Fruit fly (Drosophila melanogaster) whole organism, embryonic: Measurements from ENCODE around the gene CG31760.
A peak's percentile ranks its signal among the peaks of the same experiment; 100 is the strongest.

Experiments
- Adf1 ChIP-seq: fragments of 200-800 bp; sonication (Bioruptor generic); IDR thresholded peaks from 2 replicates; pipeline ENCODE4 v1.3.6; 2022; ENCODE audit warnings: missing biosample characterization, missing genetic modification characterization
- CG10267 ChIP-seq: fragments of 200-800 bp; sonication (Bioruptor generic); optimal IDR thresholded peaks from 2 replicates; lab custom pipeline; 2018; ENCODE audit warnings: missing biosample characterization, mild to moderate bottlenecking, missing genetic modification characterization, moderate library complexity
- CG10462 ChIP-seq: fragments of 200-800 bp; sonication (Bioruptor generic); optimal IDR thresholded peaks from 2 replicates; lab custom pipeline; 2016; ENCODE audit warnings: missing biosample characterization, missing genetic modification characterization
- CG11093 ChIP-seq: fragments of 200-800 bp; sonication (Bioruptor generic); IDR thresholded peaks from 3 replicates; pipeline ENCODE4 v1.3.6; 2022; ENCODE audit warnings: missing biosample characterization, missing genetic modification characterization
- CG11723 ChIP-seq: fragments of 200-800 bp; sonication (Bioruptor generic); optimal IDR thresholded peaks from 2 replicates; lab custom pipeline; 2017; ENCODE audit warnings: missing biosample characterization, mild to moderate bottlenecking, missing genetic modification characterization
- CG12391 ChIP-seq: fragments of 200-800 bp; sonication (Bioruptor generic); optimal IDR thresholded peaks from 3 replicates; lab custom pipeline; 2018; ENCODE audit warnings: missing biosample characterization, mild to moderate bottlenecking, missing genetic modification characterization, moderate library complexity
- CG13123 ChIP-seq: fragments of 200-800 bp; sonication (Bioruptor generic); optimal IDR thresholded peaks from 2 replicates; lab custom pipeline; 2016; ENCODE audit warnings: missing biosample characterization, missing genetic modification characterization
- CG13296 ChIP-seq: fragments of 200-800 bp; sonication (Bioruptor generic); optimal IDR thresholded peaks from 3 replicates; lab custom pipeline; 2018; ENCODE audit warnings: missing biosample characterization, mild to moderate bottlenecking, missing genetic modification characterization
- CG14710 ChIP-seq: fragments of 200-800 bp; sonication (Bioruptor generic); optimal IDR thresholded peaks from 3 replicates; lab custom pipeline; 2019; ENCODE audit warnings: missing biosample characterization, mild to moderate bottlenecking, missing genetic modification characterization, moderate library complexity
- CG1603 ChIP-seq: fragments of 200-800 bp; sonication (Bioruptor generic); optimal IDR thresholded peaks from 2 replicates; lab custom pipeline; 2019; ENCODE audit warnings: missing biosample characterization, mild to moderate bottlenecking, missing genetic modification characterization, moderate library complexity
- CG17359 ChIP-seq: fragments of 200-800 bp; sonication (Bioruptor generic); optimal IDR thresholded peaks from 3 replicates; lab custom pipeline; 2018; ENCODE audit warnings: missing biosample characterization, mild to moderate bottlenecking, missing genetic modification characterization, moderate library complexity
- CG17829 ChIP-seq: fragments of 200-800 bp; optimal IDR thresholded peaks from 2 replicates; lab custom pipeline; 2019; ENCODE audit warnings: missing biosample characterization, mild to moderate bottlenecking, missing genetic modification characterization, moderate library complexity
- CG1832 ChIP-seq: fragments of 200-800 bp; sonication (Bioruptor generic); optimal IDR thresholded peaks from 2 replicates; lab custom pipeline; 2017; ENCODE audit warnings: missing biosample characterization, mild to moderate bottlenecking, missing genetic modification characterization, inconsistent platforms
- CG33557 ChIP-seq: fragments of 200-800 bp; sonication (Bioruptor generic); optimal IDR thresholded peaks from 2 replicates; lab custom pipeline; 2019; ENCODE audit warnings: missing biosample characterization, mild to moderate bottlenecking, missing genetic modification characterization, moderate library complexity
- CG3838 ChIP-seq: fragments of 200-800 bp; sonication (Bioruptor generic); optimal IDR thresholded peaks from 3 replicates; lab custom pipeline; 2016; ENCODE audit warnings: missing biosample characterization, missing genetic modification characterization
- CG4617 ChIP-seq: fragments of 200-800 bp; sonication (Bioruptor generic); optimal IDR thresholded peaks from 3 replicates; lab custom pipeline; 2016; ENCODE audit warnings: missing biosample characterization, missing genetic modification characterization, borderline replicate concordance
- CG7786 ChIP-seq: fragments of 200-800 bp; sonication (Bioruptor generic); optimal IDR thresholded peaks from 2 replicates; lab custom pipeline; 2016; ENCODE audit warnings: missing biosample characterization, missing genetic modification characterization
- CG7987 ChIP-seq: fragments of 200-800 bp; sonication (Bioruptor generic); optimal IDR thresholded peaks from 2 replicates; lab custom pipeline; 2018; ENCODE audit warnings: missing biosample characterization, mild to moderate bottlenecking, missing genetic modification characterization, moderate library complexity
- CG8359 ChIP-seq: fragments of 200-800 bp; sonication (Bioruptor generic); optimal IDR thresholded peaks from 2 replicates; lab custom pipeline; 2017; ENCODE audit warnings: missing biosample characterization, mild to moderate bottlenecking, missing genetic modification characterization, borderline replicate concordance
- CoRest ChIP-seq: fragments of 200-800 bp; sonication (Bioruptor generic); optimal IDR thresholded peaks from 3 replicates; lab custom pipeline; 2018; ENCODE audit warnings: missing biosample characterization, mild to moderate bottlenecking, missing genetic modification characterization, moderate library complexity
- Dref ChIP-seq: fragments of 200-800 bp; sonication (Bioruptor generic); IDR thresholded peaks from 2 replicates; pipeline ENCODE4 v1.3.6; 2022; ENCODE audit warnings: missing biosample characterization, missing genetic modification characterization
- GATAe ChIP-seq: fragments of 200-800 bp; sonication (Bioruptor generic); conservative IDR thresholded peaks from 2 replicates; pipeline ENCODE4 v1.3.6; 2022; ENCODE audit warnings: missing biosample characterization, missing genetic modification characterization
- Jarid2 ChIP-seq: fragments of 200-800 bp; sonication (Bioruptor generic); optimal IDR thresholded peaks from 3 replicates; lab custom pipeline; 2017; ENCODE audit warnings: mild to moderate bottlenecking, missing biosample characterization, missing genetic modification reagents, missing genetic modification characterization
- Kr ChIP-seq: fragments of 200-800 bp; sonication (Bioruptor generic); optimal IDR thresholded peaks from 2 replicates; lab custom pipeline; 2017; ENCODE audit warnings: missing biosample characterization, mild to moderate bottlenecking, missing genetic modification characterization
- MBD-R2 ChIP-seq: fragments of 200-800 bp; sonication (Bioruptor generic); IDR thresholded peaks from 2 replicates; pipeline ENCODE4 v1.3.6; 2022; ENCODE audit warnings: missing biosample characterization, missing genetic modification characterization
- Max ChIP-seq: fragments of 200-800 bp; sonication (Bioruptor generic); optimal IDR thresholded peaks from 2 replicates; lab custom pipeline; 2016; ENCODE audit warnings: missing biosample characterization, mild to moderate bottlenecking, missing genetic modification characterization
- NfI ChIP-seq: fragments of 200-800 bp; sonication (Bioruptor generic); optimal IDR thresholded peaks from 3 replicates; lab custom pipeline; 2018; ENCODE audit warnings: missing biosample characterization, mild to moderate bottlenecking, missing genetic modification characterization, moderate library complexity
- Oaz ChIP-seq: fragments of 200-800 bp; sonication (Bioruptor generic); IDR thresholded peaks from 2 replicates; pipeline ENCODE4 v1.3.6; 2022; ENCODE audit warnings: missing biosample characterization, missing genetic modification characterization
- Scr ChIP-seq: fragments of 200-800 bp; sonication (Bioruptor generic); IDR thresholded peaks from 2 replicates; pipeline ENCODE4 v1.3.6; 2022; ENCODE audit warnings: missing biosample characterization, missing genetic modification characterization; ENCODE audit not compliant: partially characterized antibody
- Sry-δ ChIP-seq: fragments of 200-800 bp; sonication (Bioruptor generic); optimal IDR thresholded peaks from 2 replicates; lab custom pipeline; 2016; ENCODE audit warnings: missing biosample characterization, missing genetic modification characterization
- chif ChIP-seq, 2 experiments: fragments of 200-800 bp; sonication (Bioruptor generic); optimal IDR thresholded peaks; 3 replicates each; lab custom pipeline; 2016; ENCODE audit warnings: missing biosample characterization in 2 of 2, missing genetic modification characterization in 2 of 2
- chn ChIP-seq: fragments of 200-800 bp; sonication (Bioruptor generic); optimal IDR thresholded peaks from 2 replicates; lab custom pipeline; 2016; ENCODE audit warnings: missing biosample characterization, missing genetic modification characterization
- crc ChIP-seq: fragments of 200-800 bp; sonication (Bioruptor generic); optimal IDR thresholded peaks from 2 replicates; lab custom pipeline; 2016; ENCODE audit warnings: missing biosample characterization, missing genetic modification characterization
- disco-r ChIP-seq: fragments of 200-800 bp; sonication (Bioruptor generic); optimal IDR thresholded peaks from 2 replicates; lab custom pipeline; 2016; ENCODE audit warnings: missing biosample characterization, missing genetic modification characterization
- dmrt11E ChIP-seq: fragments of 200-800 bp; sonication (Bioruptor generic); optimal IDR thresholded peaks from 3 replicates; lab custom pipeline; 2018; ENCODE audit warnings: missing biosample characterization, mild to moderate bottlenecking, missing genetic modification characterization, moderate library complexity
- dysf ChIP-seq: fragments of 200-800 bp; sonication (Bioruptor generic); IDR thresholded peaks from 3 replicates; pipeline ENCODE4 v1.3.6; 2022; ENCODE audit warnings: missing biosample characterization, missing genetic modification characterization
- fd3F ChIP-seq: fragments of 200-800 bp; sonication (Bioruptor generic); optimal IDR thresholded peaks from 2 replicates; lab custom pipeline; 2018; ENCODE audit warnings: missing biosample characterization, mild to moderate bottlenecking, missing genetic modification characterization, moderate library complexity
- ftz-f1 ChIP-seq: fragments of 200-800 bp; sonication (Bioruptor generic); optimal IDR thresholded peaks from 2 replicates; lab custom pipeline; 2016; ENCODE audit warnings: missing biosample characterization, missing genetic modification characterization
- gfzf ChIP-seq: fragments of 200-800 bp; sonication (Bioruptor generic); optimal IDR thresholded peaks from 2 replicates; lab custom pipeline; 2016; ENCODE audit warnings: missing biosample characterization, mild to moderate bottlenecking, missing genetic modification characterization, moderate library complexity
- knrl ChIP-seq: fragments of 200-800 bp; sonication (Bioruptor generic); IDR thresholded peaks from 3 replicates; pipeline ENCODE4 v1.3.6; 2022; ENCODE audit warnings: missing biosample characterization, missing genetic modification characterization; ENCODE audit not compliant: partially characterized antibody
- nerfin-2 ChIP-seq: fragments of 200-800 bp; sonication (Bioruptor generic); IDR thresholded peaks from 2 replicates; pipeline ENCODE4 v1.3.6; 2022; ENCODE audit warnings: missing biosample characterization, missing genetic modification characterization; ENCODE audit not compliant: partially characterized antibody
- oc ChIP-seq: fragments of 200-800 bp; sonication (Bioruptor generic); optimal IDR thresholded peaks from 2 replicates; lab custom pipeline; 2018; ENCODE audit warnings: missing biosample characterization, mild to moderate bottlenecking, missing genetic modification characterization, moderate library complexity
- org-1 ChIP-seq: fragments of 200-800 bp; sonication (Bioruptor generic); optimal IDR thresholded peaks from 2 replicates; lab custom pipeline; 2017; ENCODE audit warnings: missing biosample characterization, missing genetic modification characterization
- pzg ChIP-seq: fragments of 200-800 bp; sonication (Bioruptor generic); optimal IDR thresholded peaks from 3 replicates; lab custom pipeline; 2018; ENCODE audit warnings: missing biosample characterization, mild to moderate bottlenecking, missing genetic modification characterization, moderate library complexity
- repo ChIP-seq: fragments of 200-800 bp; sonication (Bioruptor generic); optimal IDR thresholded peaks from 2 replicates; lab custom pipeline; 2016; ENCODE audit warnings: missing biosample characterization, missing genetic modification characterization
- stwl ChIP-seq: fragments of 200-800 bp; sonication (Bioruptor generic); optimal IDR thresholded peaks from 3 replicates; lab custom pipeline; 2018; ENCODE audit warnings: missing biosample characterization, mild to moderate bottlenecking, missing genetic modification characterization, moderate library complexity
- tin ChIP-seq: fragments of 200-800 bp; sonication (Bioruptor generic); optimal IDR thresholded peaks from 3 replicates; lab custom pipeline; 2016; ENCODE audit warnings: missing biosample characterization, missing genetic modification characterization
- tll ChIP-seq, 2 experiments: fragments of 200-800 bp in 1 of 2; fragments of >200 bp in 1 of 2; sonication (Bioruptor generic) in 1 of 2; optimal IDR thresholded peaks; 2 replicates each; lab custom pipeline; 2017 to 2019; ENCODE audit warnings: missing biosample characterization in 2 of 2, missing genetic modification characterization in 2 of 2, mild to moderate bottlenecking in 1 of 2, moderate library complexity in 1 of 2
- trh ChIP-seq: fragments of 200-800 bp; sonication (Bioruptor generic); optimal IDR thresholded peaks from 2 replicates; lab custom pipeline; 2016; ENCODE audit warnings: missing biosample characterization, missing genetic modification characterization
- unc-4 ChIP-seq: fragments of 200-800 bp; sonication (Bioruptor generic); IDR thresholded peaks from 2 replicates; pipeline ENCODE4 v1.3.6; 2022; ENCODE audit warnings: missing biosample characterization, missing genetic modification characterization; ENCODE audit not compliant: partially characterized antibody

The CG31760 gene

dm6 chr2L:12093652-12094051, 48.9 kb upstream of the CG31760 start (continued):
- TF ChIP-seq chn (GFP tag; lab: Kevin White, UChicago), result peak; percentile 44
- no peak for TF ChIP-seq disco-r (GFP tag; lab: Kevin White, UChicago)
- TF ChIP-seq CG17829 (tag; lab: Kevin White, UChicago), result peak; percentile 34
- TF ChIP-seq stwl (tag; lab: Kevin White, UChicago), result peak; percentile 85
- peak in 1 of 2 experiments; percentile 72 for TF ChIP-seq tll (GFP tag; optimal IDR thresholded peaks at IDR 0.05; lab: Kevin White, UChicago)
- TF ChIP-seq Kr (GFP tag; lab: Kevin White, UChicago), result no peak
- peak; percentile 56 for TF ChIP-seq CoRest (tag; lab: Kevin White, UChicago)
- TF ChIP-seq GATAe, result no peak
- TF ChIP-seq CG14710, result peak; percentile 100
- TF ChIP-seq CG8359 (GFP tag; lab: Kevin White, UChicago), result no peak
- TF ChIP-seq CG1832 (GFP tag; lab: Kevin White, UChicago), result no peak
- TF ChIP-seq dysf (GFP tag; lab: Robert Waterston, UW), result no peak
- TF ChIP-seq Scr (GFP tag; lab: Robert Waterston, UW), result peak; percentile 37
- TF ChIP-seq CG10462, result no peak
- no peak for TF ChIP-seq nerfin-2 (GFP tag; lab: Robert Waterston, UW)
- TF ChIP-seq tin (GFP tag; lab: Kevin White, UChicago), result no peak
- peak; percentile 87 for TF ChIP-seq CG4617
- TF ChIP-seq fd3F, result no peak
- no peak for TF ChIP-seq Oaz (GFP tag; lab: Robert Waterston, UW)
- no peak for TF ChIP-seq trh (GFP tag; lab: Kevin White, UChicago)
- no peak for TF ChIP-seq Adf1 (GFP tag; lab: Robert Waterston, UW)
- peak; percentile 24 for TF ChIP-seq Sry-δ (GFP tag; lab: Kevin White, UChicago)
- no peak for TF ChIP-seq Max (GFP tag; lab: Kevin White, UChicago)
- TF ChIP-seq CG10267 (tag; lab: Kevin White, UChicago), result peak; percentile 58
- no peak for TF ChIP-seq CG13296 (GFP tag; lab: Kevin White, UChicago)
- no peak for TF ChIP-seq CG17359
- peak; percentile 70 for TF ChIP-seq ftz-f1 (GFP tag; lab: Kevin White, UChicago)
- no peak for TF ChIP-seq unc-4 (GFP tag; lab: Robert Waterston, UW)
- TF ChIP-seq CG7786 (GFP tag; lab: Kevin White, UChicago), result no peak
- TF ChIP-seq dmrt11E (tag; lab: Kevin White, UChicago), result no peak
- peak; percentile 12 for TF ChIP-seq CG12391
- no peak for TF ChIP-seq CG33557 (GFP tag; lab: Kevin White, UChicago)
- TF ChIP-seq repo (GFP tag; lab: Kevin White, UChicago), result no peak
- peak; percentile 60 for TF ChIP-seq MBD-R2 (GFP tag; lab: Robert Waterston, UW)
- TF ChIP-seq CG11093 (GFP tag; lab: Robert Waterston, UW), result no peak
- TF ChIP-seq CG1603 (tag; lab: Kevin White, UChicago), result peak; percentile 74
- TF ChIP-seq knrl (GFP tag; lab: Robert Waterston, UW), result peak; percentile 24; the same call in 1 of the 3 replicates
- TF ChIP-seq chif (GFP tag; optimal IDR thresholded peaks at IDR 0.05; lab: Kevin White, UChicago), result no peak
- TF ChIP-seq Dref (GFP tag; lab: Robert Waterston, UW), result peak; percentile 43
- no peak for TF ChIP-seq org-1 (GFP tag; lab: Kevin White, UChicago)
- TF ChIP-seq CG7987 (GFP tag; lab: Kevin White, UChicago), result peak; percentile 4
- peak; percentile 92 for TF ChIP-seq pzg (GFP tag; lab: Kevin White, UChicago)
- TF ChIP-seq crc, result no peak
- TF ChIP-seq Jarid2 (GFP tag; lab: Kevin White, UChicago), result peak; percentile 24
- TF ChIP-seq CG13123 (GFP tag; lab: Kevin White, UChicago), result no peak
- TF ChIP-seq NfI (GFP tag; lab: Kevin White, UChicago), result peak; percentile 7
- TF ChIP-seq oc, result no peak
- TF ChIP-seq CG3838 (GFP tag; lab: Kevin White, UChicago), result no peak
- peak; percentile 90 for TF ChIP-seq gfzf (GFP tag; lab: Kevin White, UChicago)
- no peak for TF ChIP-seq CG11723 (GFP tag; lab: Kevin White, UChicago)
